Worm (Caenorhabditis elegans) whole organism, young adult: ENCODE measurements around the gene paqr-1.

ENCODE experiments used
- B0261.1 ChIP-seq: sonication (generic microtip); optimal IDR thresholded peaks from 2 replicates; lab custom pipeline; 2016; ENCODE audit warnings: mild to moderate bottlenecking, missing genetic modification characterization, moderate library complexity, missing compliant biosample characterization
- B0336.3 ChIP-seq: fragments of 200-800 bp; sonication (Bioruptor generic); IDR thresholded peaks from 2 replicates; pipeline ENCODE4 v1.3.6; 2022; ENCODE audit warnings: missing genetic modification characterization, missing compliant biosample characterization
- C06A6.2 ChIP-seq: fragments of 200-800 bp; sonication (Bioruptor generic); conservative IDR thresholded peaks from 2 replicates; pipeline ENCODE4 v1.3.6; 2022; ENCODE audit warnings: missing genetic modification characterization, missing compliant biosample characterization
- C17E4.6 ChIP-seq: fragments of 200-800 bp; sonication (Bioruptor generic); IDR thresholded peaks from 2 replicates; pipeline ENCODE4 v1.3.6; 2022; ENCODE audit warnings: missing genetic modification reagents, missing genetic modification characterization, missing compliant biosample characterization
- F10E7.11 ChIP-seq: sonication (generic microtip); optimal IDR thresholded peaks from 2 replicates; lab custom pipeline; 2017; ENCODE audit warnings: mild to moderate bottlenecking, missing genetic modification characterization, moderate library complexity, missing compliant biosample characterization
- F22D6.2 ChIP-seq: sonication (generic microtip); optimal IDR thresholded peaks from 2 replicates; lab custom pipeline; 2016; ENCODE audit warnings: mild to moderate bottlenecking, missing genetic modification characterization, missing compliant biosample characterization
- F37B4.10 ChIP-seq: fragments of 200-800 bp; sonication (Bioruptor generic); IDR thresholded peaks from 2 replicates; pipeline ENCODE4 v1.3.6; 2022; ENCODE audit warnings: missing genetic modification characterization, missing compliant biosample characterization
- F52B5.7 ChIP-seq: sonication (generic microtip); optimal IDR thresholded peaks from 2 replicates; lab custom pipeline; 2016; ENCODE audit warnings: mild to moderate bottlenecking, missing genetic modification characterization, missing compliant biosample characterization
- F57A8.1 ChIP-seq: fragments of 200-800 bp; sonication (Bioruptor generic); optimal IDR thresholded peaks from 2 replicates; lab custom pipeline; 2018; ENCODE audit warnings: mild to moderate bottlenecking, missing genetic modification characterization, moderate library complexity, missing compliant biosample characterization
- K11D2.4 ChIP-seq: fragments of 200-800 bp; sonication (Bioruptor generic); IDR thresholded peaks from 2 replicates; pipeline ENCODE4 v1.3.6; 2022; ENCODE audit warnings: missing genetic modification reagents, missing genetic modification characterization, missing compliant biosample characterization
- K12H6.12 ChIP-seq: fragments of 200-800 bp; sonication (Bioruptor generic); optimal IDR thresholded peaks from 2 replicates; lab custom pipeline; 2018; ENCODE audit warnings: mild to moderate bottlenecking, missing genetic modification characterization, missing compliant biosample characterization
- Y53F4B.3 ChIP-seq: fragments of 200-800 bp; sonication (Bioruptor generic); IDR thresholded peaks from 2 replicates; pipeline ENCODE4 v1.3.6; 2022; ENCODE audit warnings: missing genetic modification reagents, missing genetic modification characterization, missing compliant biosample characterization
- Y56A3A.18 ChIP-seq: fragments of 200-800 bp; sonication (Bioruptor generic); IDR thresholded peaks from 2 replicates; pipeline ENCODE4 v1.3.6; 2022; ENCODE audit warnings: missing genetic modification reagents, missing genetic modification characterization, missing compliant biosample characterization
- Y95B8A.8 ChIP-seq: fragments of 200-800 bp; sonication (Bioruptor generic); IDR thresholded peaks from 2 replicates; pipeline ENCODE4 v1.3.6; 2022; ENCODE audit warnings: missing genetic modification reagents, missing genetic modification characterization, missing compliant biosample characterization
- aptf-2 ChIP-seq: fragments of 200-800 bp; sonication (Bioruptor generic); conservative IDR thresholded peaks from 2 replicates; pipeline ENCODE4 v1.3.6; 2022; ENCODE audit warnings: missing genetic modification reagents, missing genetic modification characterization, missing compliant biosample characterization
- aptf-3 ChIP-seq: fragments of 200-800 bp; sonication (Bioruptor generic); IDR thresholded peaks from 2 replicates; pipeline ENCODE4 v1.3.6; 2022; ENCODE audit warnings: missing genetic modification characterization, missing compliant biosample characterization
- athp-1 ChIP-seq: sonication (generic microtip); optimal IDR thresholded peaks from 2 replicates; lab custom pipeline; 2017; ENCODE audit warnings: mild to moderate bottlenecking, missing genetic modification characterization, missing compliant biosample characterization
- attf-3 ChIP-seq: fragments of 200-800 bp; sonication (Bioruptor generic); conservative IDR thresholded peaks from 2 replicates; pipeline ENCODE4 v1.3.6; 2022; ENCODE audit warnings: missing genetic modification reagents, missing genetic modification characterization, missing compliant biosample characterization
- attf-5 ChIP-seq: fragments of 200-800 bp; sonication (Bioruptor generic); optimal IDR thresholded peaks from 2 replicates; lab custom pipeline; 2018; ENCODE audit warnings: mild to moderate bottlenecking, missing genetic modification characterization, missing compliant biosample characterization
- cebp-2 ChIP-seq: fragments of 200-800 bp; sonication (Bioruptor generic); IDR thresholded peaks from 2 replicates; pipeline ENCODE4 v1.3.6; 2022; ENCODE audit warnings: missing genetic modification characterization, missing compliant biosample characterization
- ceh-100 ChIP-seq: fragments of 200-800 bp; sonication (Bioruptor generic); IDR thresholded peaks from 2 replicates; pipeline ENCODE4 v1.3.6; 2022; ENCODE audit warnings: missing genetic modification reagents, missing genetic modification characterization, missing compliant biosample characterization
- ceh-27 ChIP-seq: fragments of 200-800 bp; sonication (Bioruptor generic); optimal IDR thresholded peaks from 2 replicates; lab custom pipeline; 2018; ENCODE audit warnings: mild to moderate bottlenecking, missing genetic modification characterization, moderate library complexity, missing compliant biosample characterization
- ceh-40 ChIP-seq: fragments of 200-800 bp; sonication (Bioruptor generic); IDR thresholded peaks from 2 replicates; pipeline ENCODE4 v1.3.6; 2022; ENCODE audit warnings: missing genetic modification characterization, missing compliant biosample characterization
- ceh-79 ChIP-seq: sonication (generic microtip); optimal IDR thresholded peaks from 2 replicates; lab custom pipeline; 2017; ENCODE audit warnings: mild to moderate bottlenecking, missing genetic modification characterization, missing compliant biosample characterization
- ceh-91 ChIP-seq: fragments of 200-800 bp; sonication (Bioruptor generic); IDR thresholded peaks from 2 replicates; pipeline ENCODE4 v1.3.6; 2022; ENCODE audit warnings: missing genetic modification reagents, missing genetic modification characterization, missing compliant biosample characterization
- die-1 ChIP-seq: sonication (generic microtip); optimal IDR thresholded peaks from 2 replicates; lab custom pipeline; 2016; ENCODE audit warnings: missing genotype, mild to moderate bottlenecking, missing genetic modification characterization, missing compliant biosample characterization
- dpff-1 ChIP-seq: sonication (generic microtip); optimal IDR thresholded peaks from 2 replicates; lab custom pipeline; 2017; ENCODE audit warnings: mild to moderate bottlenecking, missing genetic modification characterization, missing compliant biosample characterization
- efl-1 ChIP-seq: fragments of 150-350 bp; optimal IDR thresholded peaks from 2 replicates; lab custom pipeline; 2014; ENCODE audit warnings: missing biosample characterization, missing genetic modification reagents, missing genetic modification characterization
- egl-18 ChIP-seq: fragments of 200-800 bp; sonication (Bioruptor generic); IDR thresholded peaks from 2 replicates; pipeline ENCODE4 v1.3.6; 2022; ENCODE audit warnings: missing genetic modification reagents, missing genetic modification characterization, missing compliant biosample characterization
- fkh-3 ChIP-seq: sonication (generic microtip); optimal IDR thresholded peaks from 2 replicates; lab custom pipeline; 2016; ENCODE audit warnings: mild to moderate bottlenecking, missing genetic modification characterization, missing compliant biosample characterization
- hlh-12 ChIP-seq: sonication (generic microtip); optimal IDR thresholded peaks from 2 replicates; lab custom pipeline; 2016; ENCODE audit warnings: missing genetic modification characterization, missing compliant biosample characterization
- hsf-1 ChIP-seq: fragments of 200-800 bp; sonication (Bioruptor generic); IDR thresholded peaks from 2 replicates; pipeline ENCODE4 v1.3.6; 2022; ENCODE audit warnings: missing genetic modification reagents, missing genetic modification characterization, missing compliant biosample characterization
- lin-26 ChIP-seq: fragments of 200-800 bp; sonication (Bioruptor generic); IDR thresholded peaks from 2 replicates; pipeline ENCODE4 v1.3.6; 2022; ENCODE audit warnings: missing genetic modification reagents, missing genetic modification characterization, missing compliant biosample characterization
- lin-54 ChIP-seq: fragments of 200-800 bp; sonication (Bioruptor generic); optimal IDR thresholded peaks from 2 replicates; lab custom pipeline; 2018; ENCODE audit warnings: mild to moderate bottlenecking, missing genetic modification characterization, missing compliant biosample characterization
- lsl-1 ChIP-seq: fragments of 200-800 bp; sonication (Bioruptor generic); optimal IDR thresholded peaks from 2 replicates; lab custom pipeline; 2018; ENCODE audit warnings: mild to moderate bottlenecking, missing genetic modification characterization, moderate library complexity, missing compliant biosample characterization
- lsy-27 ChIP-seq: sonication (generic microtip); optimal IDR thresholded peaks from 2 replicates; lab custom pipeline; 2017; ENCODE audit warnings: missing genetic modification characterization, mild to moderate bottlenecking, missing compliant biosample characterization, antibody characterized with exemption, missing genotype, borderline replicate concordance; ENCODE audit not compliant: insufficient read depth
- madf-6 ChIP-seq: fragments of 200-800 bp; sonication (Bioruptor generic); IDR thresholded peaks from 2 replicates; pipeline ENCODE4 v1.3.6; 2022; ENCODE audit warnings: missing genetic modification reagents, missing genetic modification characterization, missing compliant biosample characterization
- mcd-1 ChIP-seq: fragments of 200-800 bp; sonication (Bioruptor generic); IDR thresholded peaks from 2 replicates; pipeline ENCODE4 v1.3.6; 2022; ENCODE audit warnings: missing genetic modification reagents, missing genetic modification characterization, missing compliant biosample characterization
- mxl-1 ChIP-seq: sonication (generic microtip); optimal IDR thresholded peaks from 2 replicates; lab custom pipeline; 2016; ENCODE audit warnings: missing genetic modification characterization, missing compliant biosample characterization
- nfya-1 ChIP-seq: sonication (generic microtip); optimal IDR thresholded peaks from 2 replicates; lab custom pipeline; 2017; ENCODE audit warnings: antibody characterized with exemption, missing compliant biosample characterization, missing genetic modification characterization, borderline replicate concordance; ENCODE audit not compliant: insufficient read depth
- nfya-2 ChIP-seq: fragments of 200-800 bp; sonication (Bioruptor generic); IDR thresholded peaks from 2 replicates; pipeline ENCODE4 v1.3.6; 2022; ENCODE audit warnings: missing genetic modification reagents, missing genetic modification characterization, missing compliant biosample characterization
- nfyb-1 ChIP-seq: fragments of 200-800 bp; sonication (Bioruptor generic); IDR thresholded peaks from 2 replicates; pipeline ENCODE4 v1.3.6; 2022; ENCODE audit warnings: missing genetic modification reagents, missing genetic modification characterization, missing compliant biosample characterization
- rcor-1 ChIP-seq: fragments of 200-800 bp; sonication (Bioruptor generic); IDR thresholded peaks from 2 replicates; pipeline ENCODE4 v1.3.6; 2022; ENCODE audit warnings: missing genetic modification reagents, missing genetic modification characterization, missing compliant biosample characterization
- sea-2 ChIP-seq: fragments of 200-800 bp; sonication (Bioruptor generic); IDR thresholded peaks from 2 replicates; pipeline ENCODE4 v1.3.6; 2022; ENCODE audit warnings: missing genetic modification characterization, missing compliant biosample characterization
- snpc-4 ChIP-seq, 5 experiments: fragments of 150-350 bp in 1 of 5; sonication (generic microtip) in 4 of 5; optimal IDR thresholded peaks; 2 replicates each; lab custom pipeline; 2014 to 2018; ENCODE audit warnings: missing genetic modification characterization in 5 of 5, missing biosample characterization in 3 of 5, antibody characterized with exemption in 2 of 5, mild to moderate bottlenecking in 2 of 5, missing compliant biosample characterization in 2 of 5, missing genotype in 2 of 5, moderate library complexity in 2 of 5, missing genetic modification reagents in 1 of 5
- unc-62 ChIP-seq: fragments of 150-350 bp; optimal IDR thresholded peaks from 2 replicates; lab custom pipeline; 2014; ENCODE audit warnings: missing biosample characterization, missing genetic modification reagents, missing genetic modification characterization
- ztf-25 ChIP-seq: fragments of 200-800 bp; sonication (Bioruptor generic); IDR thresholded peaks from 2 replicates; pipeline ENCODE4 v1.3.6; 2022; ENCODE audit warnings: missing genetic modification reagents, missing genetic modification characterization, missing compliant biosample characterization
- ztf-28 ChIP-seq: fragments of 200-800 bp; sonication (Bioruptor generic); IDR thresholded peaks from 2 replicates; pipeline ENCODE4 v1.3.6; 2022; ENCODE audit warnings: missing genetic modification reagents, missing genetic modification characterization, missing compliant biosample characterization

The paqr-1 gene

DNA sequence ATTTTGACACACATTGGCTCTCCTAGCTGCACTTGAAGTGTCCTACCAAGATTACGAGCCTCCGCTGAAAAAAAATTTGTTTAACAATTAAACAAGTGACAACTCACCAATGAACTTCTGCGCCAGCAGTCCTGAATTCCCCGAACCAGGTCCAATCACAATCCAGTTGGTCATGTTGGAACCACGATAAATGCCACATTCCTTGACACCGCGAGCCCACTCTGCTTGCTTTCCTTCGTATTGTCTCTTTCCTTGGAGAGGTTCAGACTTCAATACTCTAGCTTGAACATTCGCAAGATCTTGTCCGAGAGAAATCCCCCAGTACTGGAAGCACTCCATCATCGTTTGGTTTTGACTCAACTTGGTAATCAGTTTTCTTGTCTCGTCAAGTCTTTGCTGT is 27.0 kb downstream of the paqr-1 start:
- TF ChIP-seq ceh-79 (no peak), nfya-2 (GFP tag; lab: Robert Waterston, UW) (0 out of 2 replicates have a peak, but pooled peaks have one; percentile 32), unc-62 (no peak), mcd-1 (GFP tag; lab: Robert Waterston, UW) (no peak), athp-1 (tag; lab: Kevin White, UChicago) (no peak), B0261.1 (no peak), fkh-3 (tag; lab: Kevin White, UChicago) (no peak), snpc-4 (GFP tag; optimal IDR thresholded peaks at IDR 0.05; lab: Kevin White, UChicago) (no peak), snpc-4 (tag; optimal IDR thresholded peaks at IDR 0.05; lab: Kevin White, UChicago) (peak in 1 of 4 experiments; percentile 5), lin-54 (GFP tag; lab: Kevin White, UChicago) (peak; percentile 36)

DNA sequence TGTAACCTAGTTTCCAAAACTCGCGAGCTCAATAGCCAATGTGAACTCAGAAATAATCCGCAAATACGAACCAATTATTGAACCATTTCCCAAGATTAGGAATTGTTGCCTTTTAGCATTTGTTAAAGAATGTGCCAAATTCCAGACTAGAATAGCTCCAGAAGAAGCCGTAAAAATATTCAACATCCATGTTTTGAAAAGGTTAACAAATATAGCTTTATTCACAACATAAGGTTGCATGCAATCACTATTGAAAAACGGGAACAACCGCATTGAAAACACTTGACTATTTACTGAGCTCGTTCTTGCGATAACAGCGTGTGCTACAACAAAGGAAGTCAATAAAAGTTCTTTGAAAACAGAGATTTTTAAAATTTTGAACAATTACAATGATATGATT is 28.7 kb downstream of the paqr-1 start:
- peak; percentile 74 for TF ChIP-seq madf-6 (GFP tag; lab: Robert Waterston, UW)
- TF ChIP-seq lsl-1 (GFP tag; lab: Kevin White, UChicago), result peak; percentile 8
- TF ChIP-seq fkh-3 (tag; lab: Kevin White, UChicago), result peak; percentile 52
- no peak for TF ChIP-seq F10E7.11 (tag; lab: Kevin White, UChicago)
- TF ChIP-seq aptf-3 (GFP tag; lab: Robert Waterston, UW), result no peak
- TF ChIP-seq Y56A3A.18 (GFP tag; lab: Robert Waterston, UW), result no peak
- peak; percentile 63; the same call in 1 of the 2 replicates for TF ChIP-seq B0336.3 (GFP tag; lab: Robert Waterston, UW)
- peak; percentile 65; the same call in 1 of the 2 replicates for TF ChIP-seq lin-26 (GFP tag; lab: Robert Waterston, UW)
- TF ChIP-seq Y95B8A.8, result no peak
- no peak for TF ChIP-seq ceh-91 (GFP tag; lab: Robert Waterston, UW)
- TF ChIP-seq dpff-1 (tag; lab: Kevin White, UChicago), result no peak
- no peak for TF ChIP-seq hlh-12
- no peak for TF ChIP-seq C06A6.2 (GFP tag; lab: Robert Waterston, UW)
- TF ChIP-seq attf-5 (GFP tag; lab: Kevin White, UChicago), result no peak
- no peak for TF ChIP-seq nfya-1
- TF ChIP-seq ceh-100 (GFP tag; lab: Robert Waterston, UW), result peak; percentile 59
- TF ChIP-seq K12H6.12 (tag; lab: Kevin White, UChicago), result no peak
- no peak for TF ChIP-seq attf-3 (GFP tag; lab: Robert Waterston, UW)
- peak; percentile 4 for TF ChIP-seq die-1 (tag; lab: Kevin White, UChicago)
- TF ChIP-seq mxl-1 (tag; lab: Kevin White, UChicago), result no peak
- TF ChIP-seq ceh-27 (GFP tag; lab: Kevin White, UChicago), result no peak
- TF ChIP-seq cebp-2, result 0 out of 2 replicates have a peak, but pooled peaks have one; percentile 72
- TF ChIP-seq efl-1 (GFP tag; lab: Kevin White, UChicago), result no peak
- no peak for TF ChIP-seq aptf-2
- TF ChIP-seq F57A8.1 (GFP tag; lab: Kevin White, UChicago), result no peak
- peak; percentile 66 for TF ChIP-seq lin-54 (GFP tag; lab: Kevin White, UChicago)
- TF ChIP-seq K11D2.4 (GFP tag; lab: Robert Waterston, UW), result no peak
- TF ChIP-seq lsy-27, result no peak
- TF ChIP-seq ztf-25 (GFP tag; lab: Robert Waterston, UW), result no peak
- TF ChIP-seq nfyb-1, result peak; percentile 59; the same call in 1 of the 2 replicates
- peak; percentile 68 for TF ChIP-seq hsf-1 (GFP tag; lab: Robert Waterston, UW)
- peak; percentile 41 for TF ChIP-seq F52B5.7 (tag; lab: Kevin White, UChicago)
- no peak for TF ChIP-seq egl-18
- 0 out of 2 replicates have a peak, but pooled peaks have one; percentile 66 for TF ChIP-seq ceh-40
- TF ChIP-seq ztf-28, result no peak
- no peak for TF ChIP-seq C17E4.6 (GFP tag; lab: Robert Waterston, UW)
- peak; percentile 57; the same call in 1 of the 2 replicates for TF ChIP-seq rcor-1
- TF ChIP-seq F22D6.2 (tag; lab: Kevin White, UChicago), result no peak
- no peak for TF ChIP-seq sea-2 (GFP tag; lab: Robert Waterston, UW)
- no peak for TF ChIP-seq F37B4.10 (GFP tag; lab: Robert Waterston, UW)
- no peak for TF ChIP-seq Y53F4B.3
